Worm (Caenorhabditis elegans) whole organism, mixed stage, embryonic: ENCODE results near the gene W02B3.4.

Experiments
- M03D4.4 ChIP-seq: sonication (generic microtip); optimal IDR thresholded peaks from 2 replicates; lab custom pipeline; 2017; ENCODE audit warnings: mild to moderate bottlenecking, missing genetic modification characterization, missing compliant biosample characterization
- bed-3 ChIP-seq: fragments of 200-800 bp; sonication (Bioruptor generic); optimal IDR thresholded peaks from 3 replicates; lab custom pipeline; 2018; ENCODE audit warnings: mild to moderate bottlenecking, missing genetic modification characterization, moderate library complexity, missing compliant biosample characterization
- blmp-1 ChIP-seq: fragments of 150-350 bp; optimal IDR thresholded peaks from 2 replicates; lab custom pipeline; 2014; ENCODE audit warnings: missing biosample characterization, missing genetic modification characterization
- ceh-39 ChIP-seq: fragments of 150-350 bp; optimal IDR thresholded peaks from 2 replicates; lab custom pipeline; 2014; ENCODE audit warnings: missing biosample characterization, missing genetic modification characterization
- ceh-43 ChIP-seq: fragments of 200-800 bp; sonication (Bioruptor generic); optimal IDR thresholded peaks from 2 replicates; lab custom pipeline; 2018; ENCODE audit warnings: mild to moderate bottlenecking, missing genetic modification characterization, moderate library complexity, missing compliant biosample characterization
- ceh-83 ChIP-seq: fragments of 200-800 bp; sonication (Bioruptor generic); optimal IDR thresholded peaks from 2 replicates; lab custom pipeline; 2018; ENCODE audit warnings: mild to moderate bottlenecking, missing genetic modification characterization, missing compliant biosample characterization
- cnd-1 ChIP-seq: fragments of 200-800 bp; sonication (Bioruptor generic); optimal IDR thresholded peaks from 2 replicates; lab custom pipeline; 2018; ENCODE audit warnings: mild to moderate bottlenecking, missing genetic modification characterization, missing compliant biosample characterization
- drap-1 ChIP-seq: fragments of 200-800 bp; sonication (Bioruptor generic); optimal IDR thresholded peaks from 3 replicates; lab custom pipeline; 2018; ENCODE audit warnings: mild to moderate bottlenecking, missing genetic modification characterization, missing compliant biosample characterization
- elt-1 ChIP-seq: sonication (generic microtip); optimal IDR thresholded peaks from 2 replicates; lab custom pipeline; 2017; ENCODE audit warnings: missing genetic modification characterization, mild to moderate bottlenecking, missing compliant biosample characterization, antibody characterized with exemption, moderate library complexity, borderline replicate concordance; ENCODE audit not compliant: insufficient read depth
- elt-3 ChIP-seq: fragments of 150-350 bp; optimal IDR thresholded peaks from 2 replicates; lab custom pipeline; 2014; ENCODE audit warnings: missing biosample characterization, missing genetic modification characterization
- flh-1 ChIP-seq: fragments of 200-800 bp; sonication (Bioruptor generic); optimal IDR thresholded peaks from 2 replicates; lab custom pipeline; 2018; ENCODE audit warnings: mild to moderate bottlenecking, missing genetic modification characterization, moderate library complexity, missing compliant biosample characterization
- hlh-1 ChIP-seq: fragments of 150-350 bp; optimal IDR thresholded peaks from 2 replicates; lab custom pipeline; 2014; ENCODE audit warnings: missing biosample characterization, missing genetic modification reagents, missing genetic modification characterization
- lin-13 ChIP-seq: fragments of 150-350 bp; optimal IDR thresholded peaks from 2 replicates; lab custom pipeline; 2014; ENCODE audit warnings: missing biosample characterization, missing genetic modification characterization
- lin-32 ChIP-seq: fragments of 200-800 bp; sonication (Bioruptor generic); optimal IDR thresholded peaks from 2 replicates; lab custom pipeline; 2018; ENCODE audit warnings: mild to moderate bottlenecking, missing genetic modification characterization, missing compliant biosample characterization
- mab-5 ChIP-seq: fragments of 150-350 bp; optimal IDR thresholded peaks from 2 replicates; lab custom pipeline; 2014; ENCODE audit warnings: missing biosample characterization, missing genetic modification characterization
- mep-1 ChIP-seq: fragments of 150-350 bp; optimal IDR thresholded peaks from 2 replicates; lab custom pipeline; 2017; ENCODE audit warnings: missing biosample characterization, missing genetic modification reagents, missing genetic modification characterization, inconsistent platforms
- mls-2 ChIP-seq: sonication (generic microtip); optimal IDR thresholded peaks from 2 replicates; lab custom pipeline; 2016; ENCODE audit warnings: mild to moderate bottlenecking, missing genetic modification characterization, moderate library complexity, missing compliant biosample characterization
- nhr-12 ChIP-seq: fragments of 150-350 bp; optimal IDR thresholded peaks from 2 replicates; lab custom pipeline; 2014; ENCODE audit warnings: missing biosample characterization, missing genetic modification characterization
- nhr-2 ChIP-seq: fragments of 150-350 bp; optimal IDR thresholded peaks from 2 replicates; lab custom pipeline; 2014; ENCODE audit warnings: missing biosample characterization, missing genetic modification characterization
- nhr-237 ChIP-seq: fragments of 150-350 bp; optimal IDR thresholded peaks from 2 replicates; lab custom pipeline; 2014; ENCODE audit warnings: missing biosample characterization, missing genetic modification characterization
- nhr-28 ChIP-seq: fragments of 150-350 bp; optimal IDR thresholded peaks from 2 replicates; lab custom pipeline; 2014; ENCODE audit warnings: missing biosample characterization, missing genetic modification characterization
- nhr-76 ChIP-seq: sonication (generic microtip); optimal IDR thresholded peaks from 2 replicates; lab custom pipeline; 2017; ENCODE audit warnings: missing biosample characterization, missing genetic modification characterization
- pha-4 ChIP-seq: fragments of 150-350 bp; optimal IDR thresholded peaks from 2 replicates; lab custom pipeline; 2018; ENCODE audit warnings: missing biosample characterization, missing genetic modification reagents, missing genetic modification characterization
- sem-2 ChIP-seq: fragments of 200-800 bp; sonication (Bioruptor generic); optimal IDR thresholded peaks from 2 replicates; lab custom pipeline; 2018; ENCODE audit warnings: mild to moderate bottlenecking, missing genetic modification characterization, missing compliant biosample characterization
- snpc-4 ChIP-seq: fragments of 150-350 bp; optimal IDR thresholded peaks from 2 replicates; lab custom pipeline; 2014; ENCODE audit warnings: missing biosample characterization, missing genetic modification characterization
- sptf-1 ChIP-seq: sonication (generic microtip); optimal IDR thresholded peaks from 2 replicates; lab custom pipeline; 2017; ENCODE audit warnings: mild to moderate bottlenecking, missing genetic modification characterization, moderate library complexity, missing compliant biosample characterization
- tbx-8 ChIP-seq: fragments of 200-800 bp; sonication (Bioruptor generic); optimal IDR thresholded peaks from 2 replicates; lab custom pipeline; 2018; ENCODE audit warnings: mild to moderate bottlenecking, missing genetic modification characterization, moderate library complexity, missing compliant biosample characterization
- unc-39 ChIP-seq: fragments of 150-350 bp; optimal IDR thresholded peaks from 2 replicates; lab custom pipeline; 2014; ENCODE audit warnings: missing biosample characterization, missing genetic modification characterization
- unc-62 ChIP-seq: fragments of 150-350 bp; optimal IDR thresholded peaks from 2 replicates; lab custom pipeline; 2014; ENCODE audit warnings: missing biosample characterization, missing genetic modification reagents, missing genetic modification characterization
- ztf-11 ChIP-seq: fragments of 150-350 bp; optimal IDR thresholded peaks from 2 replicates; lab custom pipeline; 2014; ENCODE audit warnings: missing biosample characterization, missing genetic modification characterization

The W02B3.4 gene

ce11 chrIII:683318-683717, at the start of gene W02B3.4:
Gene W02B3.4 (minus strand): TSS chrIII:683418.
- TF ChIP-seq elt-1 (tag; lab: Kevin White, UChicago) (no peak), bed-3 (GFP tag; lab: Kevin White, UChicago) (no peak), flh-1 (no peak), ceh-83 (GFP tag; lab: Kevin White, UChicago) (no peak), nhr-2 (tag; lab: Kevin White, UChicago) (no peak), nhr-12 (tag; lab: Kevin White, UChicago) (no peak), nhr-28 (tag; lab: Kevin White, UChicago) (no peak), pha-4 (no peak), snpc-4 (tag; lab: Kevin White, UChicago) (no peak), sptf-1 (tag; lab: Kevin White, UChicago) (no peak), ceh-43 (GFP tag; lab: Kevin White, UChicago) (no peak)

DNA sequence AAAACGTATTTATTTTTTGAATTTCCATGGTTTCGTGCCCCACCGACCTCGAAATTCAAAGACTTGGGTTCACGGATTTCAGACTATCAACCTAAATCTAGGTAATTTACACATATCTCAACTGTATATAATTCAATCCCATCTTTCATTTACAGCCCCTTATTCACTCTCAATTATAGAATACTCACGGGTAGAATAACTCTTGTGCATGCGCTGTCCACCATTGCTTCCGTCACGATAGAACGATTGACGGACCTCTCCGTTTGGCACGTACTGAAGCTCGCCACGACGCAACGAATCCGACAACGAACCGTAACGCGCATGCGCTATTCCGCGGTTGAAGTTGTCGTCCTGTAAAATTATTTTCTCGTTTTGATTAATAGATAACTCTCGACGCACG, 45.5 kb upstream of the W02B3.4 start:
- TF ChIP-seq sptf-1 (tag; lab: Kevin White, UChicago) (no peak), unc-62 (no peak), ceh-83 (GFP tag; lab: Kevin White, UChicago) (no peak), elt-3 (tag; lab: Kevin White, UChicago) (no peak), ceh-43 (GFP tag; lab: Kevin White, UChicago) (no peak), drap-1 (GFP tag; lab: Kevin White, UChicago) (no peak), mep-1 (no peak), blmp-1 (tag; lab: Kevin White, UChicago) (no peak), pha-4 (no peak), tbx-8 (GFP tag; lab: Kevin White, UChicago) (no peak)
- TF ChIP-seq, all 35 proteins: peak for 0

- TF ChIP-seq cnd-1 (no peak), unc-62 (no peak), pha-4 (no peak), drap-1 (GFP tag; lab: Kevin White, UChicago) (no peak), sem-2 (GFP tag; lab: Kevin White, UChicago) (no peak), lin-13 (no peak), nhr-237 (tag; lab: Kevin White, UChicago) (no peak), tbx-8 (GFP tag; lab: Kevin White, UChicago) (no peak), mls-2 (tag; lab: Kevin White, UChicago) (no peak)
- TF ChIP-seq, all 35 proteins: peak for 0
Observed at ce11 chrIII:728074-728473, 44.9 kb upstream of the W02B3.4 start.

ce11 chrIII:724819-725218, 41.6 kb upstream of the W02B3.4 start, which contains the start of gene flp-24:
Gene flp-24 (plus strand): TSS chrIII:725119.
- no peak for TF ChIP-seq ceh-83 (GFP tag; lab: Kevin White, UChicago)
- TF ChIP-seq lin-13 = no peak
- TF ChIP-seq nhr-237 (tag; lab: Kevin White, UChicago) = no peak
- TF ChIP-seq mab-5 (tag; lab: Kevin White, UChicago) = no peak
- TF ChIP-seq ztf-11 (tag; lab: Kevin White, UChicago) = no peak
- TF ChIP-seq nhr-76 (tag; lab: Kevin White, UChicago) = no peak
- TF ChIP-seq lin-32 (GFP tag; lab: Kevin White, UChicago) = no peak
- TF ChIP-seq M03D4.4 (tag; lab: Kevin White, UChicago) = no peak
- TF ChIP-seq ceh-39 (tag; lab: Kevin White, UChicago) = no peak
- TF ChIP-seq nhr-2 (tag; lab: Kevin White, UChicago) = no peak
- no peak for TF ChIP-seq ceh-43 (GFP tag; lab: Kevin White, UChicago)
- TF ChIP-seq drap-1 (GFP tag; lab: Kevin White, UChicago) = no peak
- TF ChIP-seq elt-3 (tag; lab: Kevin White, UChicago) = no peak
- TF ChIP-seq hlh-1 (tag; lab: Kevin White, UChicago) = no peak
- no peak for TF ChIP-seq cnd-1

ce11 chrIII:710042-710441, 26.8 kb upstream of the W02B3.4 start:
- TF ChIP-seq unc-39 (tag; lab: Kevin White, UChicago) (no peak), pha-4 (peak; percentile 77)

ce11 chrIII:698814-699213, 15.6 kb upstream of the W02B3.4 start:
- TF ChIP-seq cnd-1 (peak; percentile 29), unc-39 (tag; lab: Kevin White, UChicago) (no peak)
- TF ChIP-seq, all 35 proteins: peak for 1
